Worm (Caenorhabditis elegans): ENCODE results near the gene M117.4.
A peak's percentile ranks its signal among the peaks of the same experiment; 100 is the strongest.

M117.4 gene

DNA sequence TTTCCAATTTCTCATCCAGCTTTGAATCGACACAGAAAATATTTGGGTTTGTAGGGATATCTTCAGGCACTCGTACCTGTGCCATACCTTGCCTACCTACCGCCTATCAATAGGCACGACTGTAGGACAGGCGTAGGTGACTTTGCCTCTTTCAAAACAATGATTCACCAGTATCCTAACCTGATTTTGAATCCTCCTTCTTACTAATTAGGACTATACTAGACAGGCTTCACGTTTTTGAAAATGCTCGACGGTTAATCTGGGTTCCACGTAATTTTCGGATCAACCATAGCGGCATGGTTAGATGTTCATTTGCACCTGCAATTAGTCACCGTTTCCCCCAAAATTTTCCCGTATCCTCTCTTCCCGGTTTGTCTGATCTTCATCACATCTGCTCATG, 35.1 kb upstream of the M117.4 start:
- TF ChIP-seq unc-39 (tag; optimal IDR thresholded peaks at IDR 0.05): no peak
- no peak for TF ChIP-seq elt-3 (tag; optimal IDR thresholded peaks at IDR 0.05)
- no peak for TF ChIP-seq nhr-77 (tag; optimal IDR thresholded peaks at IDR 0.05)
- TF ChIP-seq nhr-11 (tag; optimal IDR thresholded peaks at IDR 0.05): no peak
- TF ChIP-seq jun-1 (tag; optimal IDR thresholded peaks at IDR 0.05): no peak
- no peak for TF ChIP-seq ztf-11 (tag; optimal IDR thresholded peaks at IDR 0.05)
- TF ChIP-seq ceh-9 (tag; optimal IDR thresholded peaks at IDR 0.05): no peak
- TF ChIP-seq unc-62 (GFP tag; optimal IDR thresholded peaks at IDR 0.05): no peak
- TF ChIP-seq fkh-2 (tag; optimal IDR thresholded peaks at IDR 0.05): no peak

ce11 chrIV:11867652-11868232, 34.4 kb upstream of the M117.4 start:
- TF ChIP-seq skn-1 (tag; optimal IDR thresholded peaks at IDR 0.05) (no peak), mml-1 (tag; optimal IDR thresholded peaks at IDR 0.05) (no peak), nhr-77 (tag; optimal IDR thresholded peaks at IDR 0.05) (no peak), unc-39 (tag; optimal IDR thresholded peaks at IDR 0.05) (no peak), lin-39 (tag; optimal IDR thresholded peaks at IDR 0.05) (no peak)

DNA sequence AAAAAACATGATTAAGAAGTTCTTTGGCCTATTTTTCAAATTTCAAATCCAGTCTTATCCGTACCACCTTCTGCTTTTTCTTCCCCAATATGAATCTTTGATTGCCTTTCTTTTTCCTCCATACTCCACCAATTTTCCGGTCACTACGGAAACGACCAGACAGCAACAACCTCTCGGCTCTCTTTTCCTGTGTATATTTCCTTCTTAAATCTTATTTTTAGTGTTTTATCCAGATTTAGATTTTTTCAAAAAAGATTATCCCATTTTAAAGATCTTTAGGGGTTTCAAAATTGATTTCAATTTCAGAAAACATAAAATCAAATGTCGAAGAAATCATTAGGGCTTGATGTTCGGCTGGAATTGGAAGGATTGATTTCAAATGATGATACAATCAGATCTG, 30.9 kb upstream of the M117.4 start, which contains the start of gene trpa-1:
Gene trpa-1, plus strand, starts transcription at position 301 of the 400 bp plus-strand sequence.
- TF ChIP-seq daf-12 (tag; optimal IDR thresholded peaks at IDR 0.05) (no peak), sea-2 (GFP tag; optimal IDR thresholded peaks at IDR 0.05) (no peak), ZK546.5 (tag; optimal IDR thresholded peaks at IDR 0.05) (no peak), nhr-67 (tag; optimal IDR thresholded peaks at IDR 0.05) (no peak), nhr-43 (tag; optimal IDR thresholded peaks at IDR 0.05; ENCODE audit: poor library complexity, severe bottlenecking) (no peak), nhr-28 (tag; optimal IDR thresholded peaks at IDR 0.05) (no peak), lin-39 (tag; optimal IDR thresholded peaks at IDR 0.05) (no peak), unc-39 (tag; optimal IDR thresholded peaks at IDR 0.05) (no peak), nhr-23 (tag; optimal IDR thresholded peaks at IDR 0.05) (no peak)

ce11 chrIV:11863428-11863827, 30.1 kb upstream of the M117.4 start:
- TF ChIP-seq unc-39 (tag; optimal IDR thresholded peaks at IDR 0.05): no peak
- TF ChIP-seq ceh-82 (tag; optimal IDR thresholded peaks at IDR 0.05): no peak
- no peak for TF ChIP-seq fkh-2 (tag; optimal IDR thresholded peaks at IDR 0.05)
- TF ChIP-seq hmg-11 (tag; optimal IDR thresholded peaks at IDR 0.05): peak; percentile 2
- TF ChIP-seq pha-4 (tag; optimal IDR thresholded peaks at IDR 0.05): peak; percentile 80
- TF ChIP-seq lin-15B (tag; optimal IDR thresholded peaks at IDR 0.05): no peak
- TF ChIP-seq egl-5 (tag; optimal IDR thresholded peaks at IDR 0.05): no peak
- no peak for TF ChIP-seq R02D3.7 (tag; optimal IDR thresholded peaks at IDR 0.05)
- no peak for TF ChIP-seq zag-1 (tag; optimal IDR thresholded peaks at IDR 0.05)
- no peak for TF ChIP-seq ama-1 (optimal IDR thresholded peaks at IDR 0.05)
- no peak for TF ChIP-seq unc-62 (GFP tag; optimal IDR thresholded peaks at IDR 0.05)
- no peak for TF ChIP-seq nhr-28 (tag; optimal IDR thresholded peaks at IDR 0.05)
- no peak for TF ChIP-seq elt-1 (tag; optimal IDR thresholded peaks at IDR 0.05)

DNA sequence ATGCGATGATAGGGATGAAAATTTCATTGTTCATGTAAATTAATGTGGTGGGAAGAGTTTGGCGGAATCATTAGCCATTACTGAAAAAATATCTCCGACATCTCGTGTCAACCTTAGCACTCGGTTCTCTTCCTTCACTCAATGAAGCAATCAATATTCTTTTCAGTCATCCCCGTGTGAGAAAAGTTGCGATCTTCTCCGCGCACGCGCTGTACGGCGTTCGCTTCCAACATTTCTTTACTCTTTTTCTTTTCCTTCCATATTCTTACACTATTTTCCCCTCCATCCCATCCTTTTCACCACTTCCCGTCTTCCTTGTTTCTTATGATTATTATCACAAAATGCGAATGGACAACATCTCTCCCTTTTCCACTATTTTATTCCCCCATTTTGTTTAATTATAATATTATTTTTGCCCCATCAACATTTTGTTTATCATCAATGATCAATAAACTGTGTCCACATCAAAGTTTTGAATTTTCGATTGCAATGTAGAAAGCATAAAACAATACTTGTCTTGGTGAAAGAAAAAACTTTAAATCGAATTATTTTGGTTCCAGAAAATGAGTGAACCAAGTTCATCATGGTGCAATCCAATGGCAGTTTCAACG, 26.7 kb upstream of the M117.4 start, which contains the start of gene mob-1:
Gene mob-1, plus strand, starts transcription at position 561 of the 611 bp plus-strand sequence.
- TF ChIP-seq nhr-12 (tag; optimal IDR thresholded peaks at IDR 0.05) (no peak), sea-2 (GFP tag; optimal IDR thresholded peaks at IDR 0.05) (no peak), daf-12 (tag; optimal IDR thresholded peaks at IDR 0.05) (no peak), nhr-23 (tag; optimal IDR thresholded peaks at IDR 0.05) (peak; percentile 5), lin-39 (tag; optimal IDR thresholded peaks at IDR 0.05) (no peak), pha-4 (tag; optimal IDR thresholded peaks at IDR 0.05) (peak; percentile 25), nhr-67 (tag; optimal IDR thresholded peaks at IDR 0.05) (no peak), fos-1 (tag; optimal IDR thresholded peaks at IDR 0.05) (no peak), ceh-9 (tag; optimal IDR thresholded peaks at IDR 0.05) (no peak), mdl-1 (tag; optimal IDR thresholded peaks at IDR 0.05) (no peak), fkh-2 (tag; optimal IDR thresholded peaks at IDR 0.05) (no peak), hmg-11 (tag; optimal IDR thresholded peaks at IDR 0.05) (no peak), nfya-1 (tag; optimal IDR thresholded peaks at IDR 0.05; ENCODE audit: insufficient read depth) (no peak), nhr-25 (tag; optimal IDR thresholded peaks at IDR 0.05) (no peak), ceh-28 (tag; optimal IDR thresholded peaks at IDR 0.05) (no peak), mml-1 (tag; optimal IDR thresholded peaks at IDR 0.05) (no peak), egl-27 (tag; optimal IDR thresholded peaks at IDR 0.05) (no peak), ama-1 (optimal IDR thresholded peaks at IDR 0.05) (peak; percentile 54), elt-1 (tag; optimal IDR thresholded peaks at IDR 0.05) (no peak), ceh-16 (tag; optimal IDR thresholded peaks at IDR 0.05) (no peak), jun-1 (tag; optimal IDR thresholded peaks at IDR 0.05) (no peak)

Measured in whole organism, L3 larva.